Fruit fly (Drosophila melanogaster) whole organism, prepupa: ENCODE data around the gene Ctps.

Experiments
- Blimp-1 ChIP-seq: fragments of 200-800 bp; sonication (Bioruptor generic); optimal IDR thresholded peaks from 3 replicates; lab custom pipeline; 2017; ENCODE audit warnings: missing biosample characterization, missing genetic modification characterization, mild to moderate bottlenecking, moderate library complexity, missing genetic modification reagents
- CG31627 ChIP-seq: fragments of 200-800 bp; sonication (Bioruptor generic); optimal IDR thresholded peaks from 3 replicates; lab custom pipeline; 2016; ENCODE audit warnings: missing biosample characterization, missing genetic modification characterization
- CG4318 ChIP-seq: fragments of 200-800 bp; sonication (Bioruptor generic); optimal IDR thresholded peaks from 3 replicates; lab custom pipeline; 2017; ENCODE audit warnings: missing biosample characterization, mild to moderate bottlenecking, missing genetic modification characterization
- CG6276 ChIP-seq: fragments of 200-800 bp; sonication (Bioruptor generic); optimal IDR thresholded peaks from 2 replicates; lab custom pipeline; 2017; ENCODE audit warnings: missing biosample characterization, mild to moderate bottlenecking, missing genetic modification characterization
- CG6792 ChIP-seq: fragments of 200-800 bp; sonication (Bioruptor generic); optimal IDR thresholded peaks from 3 replicates; lab custom pipeline; 2016; ENCODE audit warnings: missing biosample characterization, missing genetic modification characterization
- CG7368 ChIP-seq: fragments of 200-800 bp; sonication (Bioruptor generic); optimal IDR thresholded peaks from 3 replicates; lab custom pipeline; 2016; ENCODE audit warnings: missing biosample characterization, missing genetic modification characterization
- CG8119 ChIP-seq: fragments of 200-800 bp; sonication (Bioruptor generic); IDR thresholded peaks from 3 replicates; pipeline ENCODE4 v1.3.6; 2022; ENCODE audit warnings: missing biosample characterization, missing genetic modification characterization
- CG8319 ChIP-seq: fragments of 200-800 bp; sonication (Bioruptor generic); optimal IDR thresholded peaks from 3 replicates; lab custom pipeline; 2016; ENCODE audit warnings: missing biosample characterization, missing genetic modification characterization
- achi ChIP-seq: fragments of 200-800 bp; sonication (Bioruptor generic); optimal IDR thresholded peaks from 3 replicates; lab custom pipeline; 2016; ENCODE audit warnings: missing biosample characterization, missing genetic modification characterization
- eg ChIP-seq: fragments of 200-800 bp; sonication (Bioruptor generic); IDR thresholded peaks from 3 replicates; pipeline ENCODE4 v1.3.6; 2022; ENCODE audit warnings: missing biosample characterization, missing genetic modification characterization
- lz ChIP-seq: fragments of 200-800 bp; sonication (Bioruptor generic); optimal IDR thresholded peaks from 3 replicates; lab custom pipeline; 2016; ENCODE audit warnings: missing biosample characterization, missing genetic modification characterization

dm6 chr3L:15098659-15099512, 1.2 kb downstream of the Ctps start:
- TF ChIP-seq CG4318 (GFP tag; lab: Kevin White, UChicago) (peak; percentile 74), CG6276 (GFP tag; lab: Kevin White, UChicago) (peak; percentile 91), CG7368 (GFP tag; lab: Kevin White, UChicago) (peak; percentile 86), eg (GFP tag; lab: Robert Waterston, UW) (peak; percentile 94), CG8119 (GFP tag; lab: Robert Waterston, UW) (peak; percentile 96), achi (GFP tag; lab: Kevin White, UChicago) (peak; percentile 73), CG31627 (GFP tag; lab: Kevin White, UChicago) (no peak), CG8319 (GFP tag; lab: Kevin White, UChicago) (peak; percentile 62), lz (GFP tag; lab: Kevin White, UChicago) (peak; percentile 52), CG6792 (GFP tag; lab: Kevin White, UChicago) (peak; percentile 69), Blimp-1 (GFP tag; lab: Kevin White, UChicago) (peak; percentile 94)
